Worm (Caenorhabditis elegans) whole organism, L3 larva: ENCODE results near the gene rnh-1.2.

Experiments used
- ZK546.5 ChIP-seq: sonication (generic microtip); optimal IDR thresholded peaks from 2 replicates; lab custom pipeline; 2017; ENCODE audit warnings: missing biosample characterization, missing genetic modification characterization
- aly-2 ChIP-seq: fragments of 150-350 bp; optimal IDR thresholded peaks from 2 replicates; lab custom pipeline; 2014; ENCODE audit warnings: missing biosample characterization, missing genetic modification characterization
- ama-1 ChIP-seq: fragments of 150-350 bp; optimal IDR thresholded peaks from 2 replicates; lab custom pipeline; 2018
- ceh-16 ChIP-seq: sonication (generic microtip); optimal IDR thresholded peaks from 2 replicates; lab custom pipeline; 2017; ENCODE audit warnings: missing biosample characterization, missing genetic modification characterization
- ceh-82 ChIP-seq: fragments of 150-350 bp; optimal IDR thresholded peaks from 2 replicates; lab custom pipeline; 2014; ENCODE audit warnings: missing biosample characterization, missing genetic modification characterization
- ceh-9 ChIP-seq: sonication (generic microtip); optimal IDR thresholded peaks from 2 replicates; lab custom pipeline; 2018; ENCODE audit warnings: missing biosample characterization, missing genetic modification characterization
- daf-12 ChIP-seq: fragments of 150-350 bp; optimal IDR thresholded peaks from 2 replicates; lab custom pipeline; 2014; ENCODE audit warnings: missing biosample characterization, missing genetic modification reagents, missing genetic modification characterization
- egl-27 ChIP-seq: sonication (generic microtip); optimal IDR thresholded peaks from 4 replicates; lab custom pipeline; 2017; ENCODE audit warnings: missing biosample characterization, missing genetic modification reagents, missing genetic modification characterization
- elt-1 ChIP-seq: fragments of 150-350 bp; optimal IDR thresholded peaks from 2 replicates; lab custom pipeline; 2014; ENCODE audit warnings: missing biosample characterization, missing genetic modification characterization
- elt-2 ChIP-seq: sonication (generic microtip); optimal IDR thresholded peaks from 2 replicates; lab custom pipeline; 2016; ENCODE audit warnings: missing genetic modification reagents, mild to moderate bottlenecking, missing genetic modification characterization, missing compliant biosample characterization
- elt-3 ChIP-seq, 3 experiments: fragments of 150-350 bp in 1 of 3; sonication (generic microtip) in 2 of 3; optimal IDR thresholded peaks; 2 replicates in 2 of 3; 4 replicates in 1 of 3; lab custom pipeline; 2014 to 2017; ENCODE audit warnings: missing biosample characterization in 3 of 3, missing genetic modification characterization in 3 of 3
- fkh-10 ChIP-seq: sonication (generic microtip); optimal IDR thresholded peaks from 2 replicates; lab custom pipeline; 2017; ENCODE audit warnings: missing biosample characterization, missing genetic modification reagents, missing genetic modification characterization
- fkh-2 ChIP-seq: fragments of 150-350 bp; optimal IDR thresholded peaks from 2 replicates; lab custom pipeline; 2014; ENCODE audit warnings: missing biosample characterization, missing genetic modification reagents, missing genetic modification characterization
- hmg-11 ChIP-seq: sonication (generic microtip); optimal IDR thresholded peaks from 2 replicates; lab custom pipeline; 2016; ENCODE audit warnings: missing genetic modification characterization, missing compliant biosample characterization
- jun-1 ChIP-seq: fragments of 150-350 bp; optimal IDR thresholded peaks from 2 replicates; lab custom pipeline; 2014; ENCODE audit warnings: missing biosample characterization, missing genetic modification reagents, missing genetic modification characterization
- lin-15B ChIP-seq: fragments of 150-350 bp; optimal IDR thresholded peaks from 2 replicates; lab custom pipeline; 2014; ENCODE audit warnings: missing biosample characterization, missing genetic modification characterization
- lin-39 ChIP-seq: fragments of 150-350 bp; optimal IDR thresholded peaks from 2 replicates; lab custom pipeline; 2018; ENCODE audit warnings: missing biosample characterization, missing genetic modification reagents, missing genetic modification characterization
- lsy-12 ChIP-seq: sonication (generic microtip); optimal IDR thresholded peaks from 2 replicates; lab custom pipeline; 2016; ENCODE audit warnings: mild to moderate bottlenecking, missing genetic modification characterization, missing compliant biosample characterization
- mdl-1 ChIP-seq: fragments of 150-350 bp; optimal IDR thresholded peaks from 2 replicates; lab custom pipeline; 2014; ENCODE audit warnings: missing biosample characterization, missing genetic modification characterization
- mml-1 ChIP-seq: fragments of 150-350 bp; sonication (generic microtip); optimal IDR thresholded peaks from 3 replicates; lab custom pipeline; 2014; ENCODE audit warnings: missing biosample characterization, missing genetic modification characterization
- nfya-1 ChIP-seq: sonication (generic microtip); optimal IDR thresholded peaks from 2 replicates; lab custom pipeline; 2017; ENCODE audit warnings: missing genetic modification characterization, mild to moderate bottlenecking, missing compliant biosample characterization, antibody characterized with exemption, moderate library complexity; ENCODE audit not compliant: insufficient read depth
- nhr-11 ChIP-seq: fragments of 150-350 bp; optimal IDR thresholded peaks from 2 replicates; lab custom pipeline; 2014; ENCODE audit warnings: missing biosample characterization, missing genetic modification characterization
- nhr-12 ChIP-seq: fragments of 150-350 bp; optimal IDR thresholded peaks from 2 replicates; lab custom pipeline; 2014; ENCODE audit warnings: missing biosample characterization, missing genetic modification characterization
- nhr-23 ChIP-seq: fragments of 150-350 bp; optimal IDR thresholded peaks from 2 replicates; lab custom pipeline; 2014; ENCODE audit warnings: missing biosample characterization, missing genetic modification reagents, missing genetic modification characterization
- nhr-25 ChIP-seq: sonication (generic microtip); optimal IDR thresholded peaks from 2 replicates; lab custom pipeline; 2017; ENCODE audit warnings: missing biosample characterization, missing genetic modification characterization
- nhr-28 ChIP-seq: fragments of 150-350 bp; optimal IDR thresholded peaks from 2 replicates; lab custom pipeline; 2014; ENCODE audit warnings: missing biosample characterization, missing genetic modification characterization
- nhr-43 ChIP-seq: sonication (generic microtip); optimal IDR thresholded peaks from 2 replicates; lab custom pipeline; 2016; ENCODE audit warnings: mild to moderate bottlenecking, missing genetic modification characterization, missing compliant biosample characterization; ENCODE audit not compliant: poor library complexity, severe bottlenecking
- nhr-67 ChIP-seq: fragments of 150-350 bp; optimal IDR thresholded peaks from 2 replicates; lab custom pipeline; 2014; ENCODE audit warnings: missing biosample characterization, missing genetic modification characterization
- pha-4 ChIP-seq: fragments of 150-350 bp; optimal IDR thresholded peaks from 2 replicates; lab custom pipeline; 2014; ENCODE audit warnings: missing biosample characterization, missing genetic modification reagents, missing genetic modification characterization
- sea-2 ChIP-seq: fragments of 150-350 bp; sonication (generic microtip); optimal IDR thresholded peaks from 4 replicates; lab custom pipeline; 2014; ENCODE audit warnings: missing biosample characterization, missing genetic modification reagents, missing genetic modification characterization
- snpc-4 ChIP-seq: fragments of 150-350 bp; optimal IDR thresholded peaks from 2 replicates; lab custom pipeline; 2014; ENCODE audit warnings: missing biosample characterization, missing genetic modification characterization
- unc-62 ChIP-seq: fragments of 150-350 bp; sonication (generic microtip); optimal IDR thresholded peaks from 4 replicates; lab custom pipeline; 2014; ENCODE audit warnings: missing biosample characterization, missing genetic modification reagents, missing genetic modification characterization
- zag-1 ChIP-seq: fragments of 150-350 bp; optimal IDR thresholded peaks from 2 replicates; lab custom pipeline; 2014; ENCODE audit warnings: missing biosample characterization, missing genetic modification characterization
- ztf-11 ChIP-seq: fragments of 150-350 bp; optimal IDR thresholded peaks from 2 replicates; lab custom pipeline; 2014; ENCODE audit warnings: missing biosample characterization, missing genetic modification characterization
- ztf-4 ChIP-seq: fragments of 150-350 bp; optimal IDR thresholded peaks from 2 replicates; lab custom pipeline; 2014; ENCODE audit warnings: missing biosample characterization, missing genetic modification characterization

Gene rnh-1.2

ce11 chrII:9841985-9842505 lies at the start of gene rnh-1.2:
TSS of gene rnh-1.2 (minus strand) at chrII:9842035.
- TF ChIP-seq ztf-4 (no peak), fkh-10 (no peak), hmg-11 (tag; lab: Kevin White, UChicago) (no peak), elt-2 (no peak), nfya-1 (tag; lab: Kevin White, UChicago) (no peak), lin-39 (tag; lab: Kevin White, UChicago) (no peak), nhr-11 (tag; lab: Kevin White, UChicago) (no peak), zag-1 (no peak), nhr-43 (tag; lab: Kevin White, UChicago) (no peak)

ce11 chrII:9891031-9891689 lies 49.3 kb upstream of the rnh-1.2 start, which contains the start of gene vgln-1:
TSS of gene vgln-1 (minus strand) at chrII:9891081.
- TF ChIP-seq elt-3 (tag; optimal IDR thresholded peaks at IDR 0.05; lab: Kevin White, UChicago) = no peak
- no peak for TF ChIP-seq nhr-12 (tag; lab: Kevin White, UChicago)
- TF ChIP-seq ceh-9 = no peak
- no peak for TF ChIP-seq ceh-16 (tag; lab: Kevin White, UChicago)
- peak; percentile 1 for TF ChIP-seq hmg-11 (tag; lab: Kevin White, UChicago)
- TF ChIP-seq nhr-43 (tag; lab: Kevin White, UChicago) = no peak
- TF ChIP-seq egl-27 (tag; lab: Kevin White, UChicago) = no peak
- TF ChIP-seq daf-12 = no peak
- TF ChIP-seq pha-4 (tag; lab: Kevin White, UChicago) = peak; percentile 69
- no peak for TF ChIP-seq ceh-82 (tag; lab: Kevin White, UChicago)
- TF ChIP-seq mml-1 = no peak
- no peak for TF ChIP-seq elt-2
- peak; percentile 55 for TF ChIP-seq nhr-25 (tag; lab: Kevin White, UChicago)
- peak; percentile 61 for TF ChIP-seq nhr-23 (tag; lab: Kevin White, UChicago)
- TF ChIP-seq lin-15B (tag; lab: Kevin White, UChicago) = no peak
- no peak for TF ChIP-seq unc-62 (GFP tag; lab: Kevin White, UChicago)
- TF ChIP-seq ama-1 (lab: Kevin White, UChicago) = no peak
- no peak for TF ChIP-seq lsy-12 (tag; lab: Kevin White, UChicago)
- TF ChIP-seq ztf-11 = no peak
- no peak for TF ChIP-seq nhr-28 (tag; lab: Kevin White, UChicago)
- TF ChIP-seq fkh-10 = no peak
- TF ChIP-seq aly-2 = no peak

- TF ChIP-seq snpc-4 (tag; lab: Kevin White, UChicago) = no peak
- no peak for TF ChIP-seq nfya-1 (tag; lab: Kevin White, UChicago)
- no peak for TF ChIP-seq elt-3 (tag; optimal IDR thresholded peaks at IDR 0.05; lab: Kevin White, UChicago)
- TF ChIP-seq nhr-23 (tag; lab: Kevin White, UChicago) = no peak
- TF ChIP-seq fkh-2 = no peak
- no peak for TF ChIP-seq jun-1 (tag; lab: Kevin White, UChicago)
- no peak for TF ChIP-seq lin-39 (tag; lab: Kevin White, UChicago)
- TF ChIP-seq sea-2 (GFP tag; lab: Kevin White, UChicago) = no peak
- TF ChIP-seq mml-1 = no peak
- TF ChIP-seq pha-4 (tag; lab: Kevin White, UChicago) = no peak
- no peak for TF ChIP-seq ztf-11
- no peak for TF ChIP-seq ZK546.5
- TF ChIP-seq elt-1 (tag; lab: Kevin White, UChicago) = no peak
- TF ChIP-seq nhr-11 (tag; lab: Kevin White, UChicago) = no peak
- TF ChIP-seq nhr-67 (tag; lab: Kevin White, UChicago) = no peak
- TF ChIP-seq ama-1 (lab: Kevin White, UChicago) = no peak
Observed at ce11 chrII:9888549-9888948, 46.7 kb upstream of the rnh-1.2 start.

ce11 chrII:9886216-9886615 lies 44.4 kb upstream of the rnh-1.2 start, which contains the start of gene algn-8:
TSS of gene algn-8 (minus strand) at chrII:9886442.
- no peak for TF ChIP-seq mdl-1 (tag; lab: Kevin White, UChicago)
- TF ChIP-seq zag-1 = no peak
- no peak for TF ChIP-seq lin-15B (tag; lab: Kevin White, UChicago)
- TF ChIP-seq fkh-2 = no peak
- TF ChIP-seq hmg-11 (tag; lab: Kevin White, UChicago) = no peak
- TF ChIP-seq mml-1 = no peak
- TF ChIP-seq snpc-4 (tag; lab: Kevin White, UChicago) = no peak
